Fruit fly (Drosophila melanogaster) whole organism, pupa: ENCODE data around the gene Bcat.

ENCODE experiments used
- CG10348 ChIP-seq: fragments of 200-800 bp; sonication (Bioruptor generic); IDR thresholded peaks from 2 replicates; pipeline ENCODE4 v1.3.6; 2022; ENCODE audit warnings: missing biosample characterization, missing genetic modification characterization
- CG12605 ChIP-seq: fragments of 200-800 bp; sonication (Bioruptor generic); IDR thresholded peaks from 2 replicates; pipeline ENCODE4 v1.3.6; 2022; ENCODE audit warnings: missing biosample characterization, missing genetic modification characterization
- CG13204 ChIP-seq: fragments of 200-800 bp; sonication (Bioruptor generic); optimal IDR thresholded peaks from 2 replicates; lab custom pipeline; 2018; ENCODE audit warnings: missing biosample characterization, mild to moderate bottlenecking, missing genetic modification characterization, moderate library complexity
- CG14655 ChIP-seq: fragments of 200-800 bp; sonication (Bioruptor generic); optimal IDR thresholded peaks from 3 replicates; lab custom pipeline; 2017; ENCODE audit warnings: mild to moderate bottlenecking, missing biosample characterization, missing genetic modification reagents, missing genetic modification characterization
- CG15710 ChIP-seq: fragments of 200-800 bp; sonication (Bioruptor generic); optimal IDR thresholded peaks from 2 replicates; lab custom pipeline; 2018; ENCODE audit warnings: missing biosample characterization, mild to moderate bottlenecking, missing genetic modification characterization, moderate library complexity
- CG17806 ChIP-seq: fragments of 200-800 bp; sonication (Bioruptor generic); optimal IDR thresholded peaks from 2 replicates; lab custom pipeline; 2018; ENCODE audit warnings: missing biosample characterization, mild to moderate bottlenecking, missing genetic modification characterization, moderate library complexity
- CG32121 ChIP-seq: fragments of 200-800 bp; sonication (Bioruptor generic); IDR thresholded peaks from 2 replicates; pipeline ENCODE4 v1.3.6; 2022; ENCODE audit warnings: missing biosample characterization, missing genetic modification characterization
- CG34367 ChIP-seq: fragments of 200-800 bp; sonication (Bioruptor generic); optimal IDR thresholded peaks from 2 replicates; lab custom pipeline; 2018; ENCODE audit warnings: missing biosample characterization, mild to moderate bottlenecking, missing genetic modification characterization
- CG4496 ChIP-seq: fragments of 200-800 bp; sonication (Bioruptor generic); IDR thresholded peaks from 3 replicates; pipeline ENCODE4 v1.3.6; 2022; ENCODE audit warnings: missing biosample characterization, missing genetic modification characterization
- CG8159 ChIP-seq: fragments of 200-800 bp; sonication (Bioruptor generic); optimal IDR thresholded peaks from 3 replicates; lab custom pipeline; 2018; ENCODE audit warnings: missing biosample characterization, mild to moderate bottlenecking, missing genetic modification characterization, moderate library complexity
- CG8301 ChIP-seq: fragments of 200-800 bp; sonication (Bioruptor generic); optimal IDR thresholded peaks from 2 replicates; lab custom pipeline; 2018; ENCODE audit warnings: missing biosample characterization, mild to moderate bottlenecking, missing genetic modification characterization
- CG9948 ChIP-seq: fragments of 200-800 bp; sonication (Bioruptor generic); optimal IDR thresholded peaks from 2 replicates; lab custom pipeline; 2018; ENCODE audit warnings: missing biosample characterization, mild to moderate bottlenecking, missing genetic modification characterization, moderate library complexity
- D1 ChIP-seq: fragments of 200-800 bp; sonication (Bioruptor generic); optimal IDR thresholded peaks from 2 replicates; lab custom pipeline; 2018; ENCODE audit warnings: missing biosample characterization, mild to moderate bottlenecking, missing genetic modification characterization, moderate library complexity
- EcR ChIP-seq: fragments of 200-800 bp; sonication (Bioruptor generic); optimal IDR thresholded peaks from 3 replicates; lab custom pipeline; 2019; ENCODE audit warnings: missing biosample characterization, missing genetic modification characterization, mild to moderate bottlenecking, moderate library complexity, missing genetic modification reagents
- Ets98B ChIP-seq: fragments of 200-800 bp; sonication (Bioruptor generic); IDR thresholded peaks from 2 replicates; pipeline ENCODE4 v1.3.6; 2022; ENCODE audit warnings: missing biosample characterization, missing genetic modification characterization
- Pif1A ChIP-seq: fragments of 200-800 bp; sonication (Bioruptor generic); optimal IDR thresholded peaks from 3 replicates; lab custom pipeline; 2016; ENCODE audit warnings: missing biosample characterization, missing genetic modification characterization
- Pif1B ChIP-seq: fragments of 200-800 bp; sonication (Bioruptor generic); optimal IDR thresholded peaks from 3 replicates; lab custom pipeline; 2016; ENCODE audit warnings: missing biosample characterization, missing genetic modification characterization
- Snoo ChIP-seq: fragments of 200-800 bp; sonication (Bioruptor generic); optimal IDR thresholded peaks from 3 replicates; lab custom pipeline; 2017; ENCODE audit warnings: missing biosample characterization, mild to moderate bottlenecking, missing genetic modification characterization, inconsistent platforms
- fd96Ca ChIP-seq: fragments of 200-800 bp; sonication (Bioruptor generic); IDR thresholded peaks from 3 replicates; pipeline ENCODE4 v1.3.6; 2022; ENCODE audit warnings: missing biosample characterization, missing genetic modification characterization
- gl ChIP-seq: fragments of 200-800 bp; sonication (Bioruptor generic); optimal IDR thresholded peaks from 2 replicates; lab custom pipeline; 2018; ENCODE audit warnings: missing biosample characterization, mild to moderate bottlenecking, missing genetic modification characterization
- rn ChIP-seq: fragments of 200-800 bp; sonication (Bioruptor generic); IDR thresholded peaks from 2 replicates; pipeline ENCODE4 v1.3.6; 2022; ENCODE audit warnings: missing biosample characterization, missing genetic modification characterization

Gene Bcat

dm6 chrX:13397610-13398009 is 911 bp downstream of the Bcat start:
- TF ChIP-seq CG15710 (tag; lab: Kevin White, UChicago), result no peak
- TF ChIP-seq D1, result no peak
- TF ChIP-seq Pif1B (GFP tag; lab: Kevin White, UChicago), result no peak
- no peak for TF ChIP-seq CG34367

- TF ChIP-seq CG10348 (GFP tag; lab: Robert Waterston, UW) (no peak), CG14655 (no peak), CG12605 (GFP tag; lab: Robert Waterston, UW) (no peak), EcR (GFP tag; lab: Kevin White, UChicago) (no peak), rn (no peak), CG4496 (GFP tag; lab: Robert Waterston, UW) (peak; percentile 40; the same call in 1 of the 3 replicates), CG34367 (no peak)
- TF ChIP-seq, all 21 proteins: peak for 1
Measured at dm6 chrX:13401245-13401644, 4.5 kb downstream of the Bcat start.

DNA sequence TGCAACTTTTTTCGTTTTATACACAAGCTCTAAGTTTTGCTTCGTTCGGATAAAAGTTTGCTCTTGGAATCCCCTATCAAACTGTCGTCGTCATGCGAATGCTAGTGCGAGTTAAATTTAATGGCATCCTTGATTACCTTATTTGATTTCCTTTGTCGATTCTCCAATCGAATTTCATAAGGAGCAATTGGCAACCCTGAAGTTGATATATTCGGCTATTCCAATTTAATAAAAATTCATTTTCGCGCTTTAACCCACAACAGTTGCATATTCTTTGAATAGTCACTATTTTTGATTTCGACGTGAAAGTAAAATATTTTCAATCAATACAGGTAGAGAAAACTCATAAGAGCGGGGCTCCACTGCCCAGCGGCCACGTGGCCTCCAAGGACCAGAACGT is 6.1 kb downstream of the Bcat start, which contains the start of gene CG12725:
Gene CG12725, minus strand, starts transcription at position 101 of the 400 bp plus-strand sequence.
- no peak for TF ChIP-seq CG9948 (tag; lab: Kevin White, UChicago)
- TF ChIP-seq Pif1B (GFP tag; lab: Kevin White, UChicago), result no peak
- TF ChIP-seq CG17806 (tag; lab: Kevin White, UChicago), result no peak
- no peak for TF ChIP-seq fd96Ca (GFP tag; lab: Robert Waterston, UW)
- TF ChIP-seq CG12605 (GFP tag; lab: Robert Waterston, UW), result no peak
- TF ChIP-seq rn, result no peak
- TF ChIP-seq CG8301 (tag; lab: Kevin White, UChicago), result no peak
- no peak for TF ChIP-seq CG14655
- TF ChIP-seq D1, result no peak
- no peak for TF ChIP-seq CG13204 (GFP tag; lab: Kevin White, UChicago)
- no peak for TF ChIP-seq CG8159
- TF ChIP-seq Pif1A, result no peak
- no peak for TF ChIP-seq CG32121 (GFP tag; lab: Robert Waterston, UW)
- no peak for TF ChIP-seq gl
- TF ChIP-seq CG4496 (GFP tag; lab: Robert Waterston, UW), result no peak
- TF ChIP-seq Snoo (tag; lab: Kevin White, UChicago), result no peak
- no peak for TF ChIP-seq CG15710 (tag; lab: Kevin White, UChicago)
- no peak for TF ChIP-seq CG10348 (GFP tag; lab: Robert Waterston, UW)

DNA sequence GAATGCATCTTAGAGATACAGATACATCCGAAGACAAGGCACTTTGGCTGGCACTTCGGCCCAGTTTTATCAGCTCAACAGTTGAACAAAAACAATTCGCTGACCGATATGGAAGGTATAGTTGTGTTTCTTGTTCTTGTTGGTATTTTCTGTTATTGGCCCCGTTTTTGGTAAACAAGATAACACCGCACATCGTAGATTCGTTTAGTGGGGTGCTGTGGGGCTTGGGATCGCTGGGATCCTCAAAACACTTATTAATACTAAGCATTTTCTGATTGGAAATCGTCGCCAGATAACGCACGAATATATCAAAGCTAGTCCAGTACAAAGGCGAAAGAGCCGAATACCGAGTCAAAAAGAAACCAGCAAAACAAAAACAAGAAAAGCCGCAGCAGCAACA is 6.9 kb downstream of the Bcat start:
- TF ChIP-seq CG8159 (no peak), gl (peak; percentile 15), EcR (GFP tag; lab: Kevin White, UChicago) (peak; percentile 68), CG17806 (tag; lab: Kevin White, UChicago) (no peak), CG12605 (GFP tag; lab: Robert Waterston, UW) (peak; percentile 24; the same call in 1 of the 2 replicates), Ets98B (peak; percentile 6; the same call in 1 of the 2 replicates)
- TF ChIP-seq, all 21 proteins: peak for 4

- TF ChIP-seq CG34367, result peak; percentile 90
- TF ChIP-seq CG32121 (GFP tag; lab: Robert Waterston, UW), result peak; percentile 97
- peak; percentile 97 for TF ChIP-seq Pif1A
- TF ChIP-seq CG8159, result peak; percentile 81
- TF ChIP-seq D1, result peak; percentile 2
- peak; percentile 69 for TF ChIP-seq CG8301 (tag; lab: Kevin White, UChicago)
- TF ChIP-seq CG17806 (tag; lab: Kevin White, UChicago), result peak; percentile 84
- TF ChIP-seq gl, result peak; percentile 97
- TF ChIP-seq fd96Ca (GFP tag; lab: Robert Waterston, UW), result peak; percentile 98
- peak; percentile 84 for TF ChIP-seq CG9948 (tag; lab: Kevin White, UChicago)
- TF ChIP-seq CG13204 (GFP tag; lab: Kevin White, UChicago), result peak; percentile 97
- TF ChIP-seq Pif1B (GFP tag; lab: Kevin White, UChicago), result peak; percentile 97
- peak; percentile 83 for TF ChIP-seq CG14655
- TF ChIP-seq CG15710 (tag; lab: Kevin White, UChicago), result peak; percentile 86
- peak; percentile 84 for TF ChIP-seq Snoo (tag; lab: Kevin White, UChicago)
- peak; percentile 55 for TF ChIP-seq CG10348 (GFP tag; lab: Robert Waterston, UW)
- TF ChIP-seq CG12605 (GFP tag; lab: Robert Waterston, UW), result peak; percentile 100
- peak; percentile 72 for TF ChIP-seq EcR (GFP tag; lab: Kevin White, UChicago)
- peak; percentile 98 for TF ChIP-seq Ets98B
- TF ChIP-seq CG4496 (GFP tag; lab: Robert Waterston, UW), result peak; percentile 99
- peak; percentile 93 for TF ChIP-seq rn
Measured at dm6 chrX:13403962-13404830, 7.5 kb downstream of the Bcat start, which contains the start of gene GstT4. Gene GstT4 (plus strand): TSS chrX:13404749.

dm6 chrX:13406293-13406692 is 9.6 kb downstream of the Bcat start:
- TF ChIP-seq CG34367 (no peak), EcR (GFP tag; lab: Kevin White, UChicago) (peak; percentile 82), rn (no peak), CG12605 (GFP tag; lab: Robert Waterston, UW) (peak; percentile 41), CG14655 (peak; percentile 53), gl (peak; percentile 54), CG10348 (GFP tag; lab: Robert Waterston, UW) (no peak), Ets98B (peak; percentile 18; the same call in 1 of the 2 replicates), CG15710 (tag; lab: Kevin White, UChicago) (no peak), CG8301 (tag; lab: Kevin White, UChicago) (peak; percentile 2), CG9948 (tag; lab: Kevin White, UChicago) (no peak), CG13204 (GFP tag; lab: Kevin White, UChicago) (peak; percentile 40), Snoo (tag; lab: Kevin White, UChicago) (no peak), D1 (no peak), Pif1A (peak; percentile 60), CG17806 (tag; lab: Kevin White, UChicago) (no peak), fd96Ca (GFP tag; lab: Robert Waterston, UW) (0 out of 3 replicates have a peak, but pooled peaks have one; percentile 47), CG32121 (GFP tag; lab: Robert Waterston, UW) (no peak), CG4496 (GFP tag; lab: Robert Waterston, UW) (peak; percentile 54; the same call in 2 of the 3 replicates), Pif1B (GFP tag; lab: Kevin White, UChicago) (no peak), CG8159 (no peak)
- TF ChIP-seq, all 21 proteins: peak for 10
